Fruit fly (Drosophila melanogaster) Kc167 (cell line): ENCODE measurements around the gene Mical.

Experiments used
- Myc ChIP-seq: fragments of >200 bp; optimal IDR thresholded peaks from 2 replicates; lab custom pipeline; 2017; ENCODE audit warnings: missing external identifiers
- Sin3A ChIP-seq: fragments of >200 bp; optimal IDR thresholded peaks from 2 replicates; lab custom pipeline; 2018; ENCODE audit warnings: missing external identifiers
- h ChIP-seq: fragments of >200 bp; optimal IDR thresholded peaks from 3 replicates; lab custom pipeline; 2018; ENCODE audit warnings: missing external identifiers
- insv ChIP-seq: fragments of >200 bp; optimal IDR thresholded peaks from 3 replicates; lab custom pipeline; 2018; ENCODE audit warnings: missing external identifiers
- psq ChIP-seq: fragments of >200 bp; optimal IDR thresholded peaks from 2 replicates; lab custom pipeline; 2017; ENCODE audit warnings: missing external identifiers
- ttk ChIP-seq: sonication (Bioruptor generic); optimal IDR thresholded peaks from 2 replicates; lab custom pipeline; 2017; ENCODE audit warnings: missing external identifiers

Gene Mical

dm6 chr3R:10059952-10060351 lies 17.3 kb upstream of the Mical start, which contains the start of gene Npc2c:
Gene Npc2c (plus strand): TSS chr3R:10060252.
- TF ChIP-seq h (lab: Kevin White, UChicago) (no peak), psq (lab: Kevin White, UChicago) (no peak), Sin3A (lab: Kevin White, UChicago) (no peak), ttk (lab: Kevin White, UChicago) (no peak), Myc (no peak), insv (lab: Kevin White, UChicago) (no peak)

dm6 chr3R:10059358-10059757 lies 16.7 kb upstream of the Mical start:
- TF ChIP-seq Myc (no peak), psq (lab: Kevin White, UChicago) (no peak), insv (lab: Kevin White, UChicago) (no peak), ttk (lab: Kevin White, UChicago) (no peak), Sin3A (lab: Kevin White, UChicago) (no peak), h (lab: Kevin White, UChicago) (no peak)

DNA sequence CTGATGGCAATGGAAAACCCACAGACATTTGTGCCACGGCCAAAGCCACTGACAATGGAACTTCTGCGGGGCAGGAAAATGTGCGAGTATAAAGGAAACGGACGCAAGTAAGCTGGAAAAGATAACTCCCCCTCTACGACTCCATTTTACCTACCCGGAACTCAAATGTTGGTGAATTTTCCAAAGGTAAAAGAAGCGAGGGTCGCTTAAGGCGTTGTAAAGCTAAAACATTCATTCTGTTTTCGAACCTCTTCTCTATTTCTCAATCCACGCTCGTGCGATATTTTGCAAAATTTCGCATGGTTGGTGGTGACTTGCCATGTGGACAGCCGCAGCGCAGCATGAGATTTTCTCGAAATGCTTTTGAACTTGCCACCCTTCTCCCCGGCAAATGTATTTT lies 14.0 kb upstream of the Mical start:
- TF ChIP-seq psq (lab: Kevin White, UChicago) (no peak), ttk (lab: Kevin White, UChicago) (no peak), insv (lab: Kevin White, UChicago) (no peak), h (lab: Kevin White, UChicago) (no peak), Sin3A (lab: Kevin White, UChicago) (no peak), Myc (no peak)

DNA sequence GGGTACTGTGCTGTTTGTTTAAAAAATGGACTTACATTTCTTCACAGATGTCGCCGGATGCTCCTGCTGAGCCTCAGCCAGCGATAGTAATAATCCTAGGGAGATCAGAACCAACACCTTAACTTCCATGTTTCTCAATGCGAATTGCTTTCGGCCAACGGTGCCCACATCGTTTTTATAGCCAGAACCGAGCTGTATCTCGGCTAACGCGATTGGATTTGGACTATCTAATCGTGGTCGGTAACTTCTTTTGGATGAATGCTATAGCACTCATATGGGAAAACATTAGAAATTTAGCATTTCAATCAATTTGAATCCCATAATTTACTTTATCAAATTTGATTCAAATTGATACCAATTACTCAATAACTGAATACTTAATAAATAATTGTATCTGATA lies 13.3 kb upstream of the Mical start, which contains the start of gene Npc2d:
TSS of gene Npc2d (minus strand) at position 133 of the 400 bp plus-strand sequence.
- TF ChIP-seq h (lab: Kevin White, UChicago) (no peak), ttk (lab: Kevin White, UChicago) (no peak), Sin3A (lab: Kevin White, UChicago) (no peak), insv (lab: Kevin White, UChicago) (no peak), Myc (no peak), psq (lab: Kevin White, UChicago) (no peak)

DNA sequence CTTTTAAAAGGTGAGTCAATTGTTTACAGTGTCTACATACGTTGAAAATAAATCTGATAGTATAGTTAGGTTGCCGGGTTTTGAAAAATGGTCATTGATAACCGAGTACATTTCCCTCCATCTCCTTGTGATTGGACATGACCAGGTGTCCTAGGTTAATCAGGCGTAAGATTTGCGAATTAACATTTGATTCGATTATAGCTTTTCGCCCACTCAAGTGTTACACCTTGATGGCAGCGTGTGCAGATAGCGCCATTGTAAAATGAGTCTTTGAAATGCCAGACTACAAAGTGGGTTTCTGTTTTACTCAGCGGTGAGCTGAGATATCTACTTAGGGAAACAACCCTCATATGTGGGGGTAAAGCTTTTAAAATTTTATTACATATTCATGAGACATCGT lies 12.3 kb upstream of the Mical start:
- no peak for TF ChIP-seq Sin3A (lab: Kevin White, UChicago)
- no peak for TF ChIP-seq insv (lab: Kevin White, UChicago)
- TF ChIP-seq psq (lab: Kevin White, UChicago), result no peak
- no peak for TF ChIP-seq Myc
- no peak for TF ChIP-seq h (lab: Kevin White, UChicago)
- no peak for TF ChIP-seq ttk (lab: Kevin White, UChicago)

dm6 chr3R:10054278-10054975 lies 11.7 kb upstream of the Mical start:
- TF ChIP-seq insv (lab: Kevin White, UChicago), result no peak
- TF ChIP-seq ttk (lab: Kevin White, UChicago), result no peak
- TF ChIP-seq psq (lab: Kevin White, UChicago), result no peak
- no peak for TF ChIP-seq h (lab: Kevin White, UChicago)
- TF ChIP-seq Myc, result no peak
- TF ChIP-seq Sin3A (lab: Kevin White, UChicago), result no peak

DNA sequence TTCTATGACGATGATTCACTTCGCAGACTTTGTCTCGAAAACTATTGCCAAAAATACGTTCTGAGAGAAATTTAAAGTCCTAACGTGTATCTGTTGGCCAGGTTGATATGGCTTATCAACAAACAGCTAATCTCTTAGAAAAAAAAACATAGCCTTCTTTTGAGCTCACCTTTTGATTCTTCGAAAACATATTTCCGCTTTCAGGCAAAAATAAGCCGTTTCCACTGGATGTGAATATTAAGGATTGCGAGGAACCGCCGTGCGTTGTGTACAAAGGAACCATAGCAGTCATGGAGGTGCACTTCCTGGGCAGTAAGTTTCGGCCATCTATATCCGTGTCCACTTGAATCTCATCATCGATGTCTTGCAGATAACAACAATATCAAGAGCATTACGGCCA lies 10.9 kb upstream of the Mical start:
- no peak for TF ChIP-seq ttk (lab: Kevin White, UChicago)
- no peak for TF ChIP-seq insv (lab: Kevin White, UChicago)
- TF ChIP-seq Sin3A (lab: Kevin White, UChicago), result no peak
- TF ChIP-seq h (lab: Kevin White, UChicago), result no peak
- no peak for TF ChIP-seq Myc
- no peak for TF ChIP-seq psq (lab: Kevin White, UChicago)

dm6 chr3R:10052695-10053382 lies 10.1 kb upstream of the Mical start, which contains the start of the genes Fancl and Npc2e:
Gene Fancl (minus strand): TSS chr3R:10052869.
Gene Npc2e (plus strand): TSS chr3R:10053332.
- TF ChIP-seq psq (lab: Kevin White, UChicago), result no peak
- no peak for TF ChIP-seq Myc
- no peak for TF ChIP-seq Sin3A (lab: Kevin White, UChicago)
- TF ChIP-seq insv (lab: Kevin White, UChicago), result no peak

- no peak for TF ChIP-seq Myc
Measured at dm6 chr3R:10048842-10049527, 6.3 kb upstream of the Mical start, which contains the start of gene ohgt. Gene ohgt (plus strand): TSS chr3R:10049199.

DNA sequence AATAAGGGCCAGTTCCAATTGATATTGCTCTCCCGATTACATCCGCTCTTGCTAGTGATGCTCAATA lies 5.9 kb upstream of the Mical start, which contains the start of gene CG12811:
TSS of gene CG12811 (minus strand) at position 23 of the 67 bp plus-strand sequence.
- TF ChIP-seq Sin3A (lab: Kevin White, UChicago) (no peak), h (lab: Kevin White, UChicago) (no peak), ttk (lab: Kevin White, UChicago) (no peak), psq (lab: Kevin White, UChicago) (no peak), Myc (no peak), insv (lab: Kevin White, UChicago) (no peak)

DNA sequence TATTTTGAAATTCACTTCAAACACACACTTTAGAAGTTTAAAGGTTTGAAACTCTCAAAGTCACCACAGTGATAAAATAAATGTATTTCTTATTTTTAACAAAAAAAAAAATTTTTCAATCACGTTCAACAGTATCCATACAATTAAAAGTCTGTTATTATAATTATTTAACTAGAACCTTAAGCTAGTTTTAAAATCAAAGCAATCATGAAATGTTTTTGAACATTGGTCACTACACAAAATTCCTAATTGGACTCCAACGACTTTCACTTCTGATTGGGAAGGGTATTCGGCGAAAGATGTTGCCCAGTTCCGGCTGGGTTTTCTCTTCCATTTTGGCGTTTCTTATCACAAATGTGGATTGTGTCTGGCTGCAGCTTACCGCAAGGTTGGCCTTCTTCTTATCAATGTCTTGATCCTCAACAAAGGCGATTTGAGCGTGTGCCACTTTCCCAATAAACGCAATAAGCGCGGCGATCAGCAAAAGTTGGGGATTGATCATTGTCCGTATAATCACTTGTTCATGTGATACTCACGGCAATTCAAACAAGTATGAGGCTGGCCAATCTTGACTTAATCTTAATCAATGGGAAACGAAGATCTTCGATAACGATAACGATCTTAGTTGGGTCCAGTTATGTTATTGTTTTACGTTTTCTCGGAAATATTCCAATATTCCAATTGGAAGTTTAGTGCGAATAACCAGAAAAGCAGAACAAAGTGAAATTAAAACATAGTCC lies 5.5 kb upstream of the Mical start:
- no peak for TF ChIP-seq h (lab: Kevin White, UChicago)
- TF ChIP-seq insv (lab: Kevin White, UChicago), result no peak
- no peak for TF ChIP-seq Myc
- no peak for TF ChIP-seq Sin3A (lab: Kevin White, UChicago)
- no peak for TF ChIP-seq psq (lab: Kevin White, UChicago)
- TF ChIP-seq ttk (lab: Kevin White, UChicago), result no peak
